Worm (Caenorhabditis elegans) whole organism, L4/young adult: ENCODE data around the gene aptf-1.

Source experiments
- W03F9.2 ChIP-seq: fragments of 150-350 bp; optimal IDR thresholded peaks from 2 replicates; lab custom pipeline; 2014; ENCODE audit warnings: missing biosample characterization, missing genetic modification characterization
- dao-5 ChIP-seq: sonication (generic microtip); optimal IDR thresholded peaks from 2 replicates; lab custom pipeline; 2016; ENCODE audit warnings: missing genotype, missing genetic modification characterization, moderate library complexity, missing compliant biosample characterization
- him-1 ChIP-seq: sonication (generic microtip); optimal IDR thresholded peaks from 2 replicates; lab custom pipeline; 2016; ENCODE audit warnings: missing genotype, missing genetic modification reagents, missing genetic modification characterization, missing compliant biosample characterization

DNA sequence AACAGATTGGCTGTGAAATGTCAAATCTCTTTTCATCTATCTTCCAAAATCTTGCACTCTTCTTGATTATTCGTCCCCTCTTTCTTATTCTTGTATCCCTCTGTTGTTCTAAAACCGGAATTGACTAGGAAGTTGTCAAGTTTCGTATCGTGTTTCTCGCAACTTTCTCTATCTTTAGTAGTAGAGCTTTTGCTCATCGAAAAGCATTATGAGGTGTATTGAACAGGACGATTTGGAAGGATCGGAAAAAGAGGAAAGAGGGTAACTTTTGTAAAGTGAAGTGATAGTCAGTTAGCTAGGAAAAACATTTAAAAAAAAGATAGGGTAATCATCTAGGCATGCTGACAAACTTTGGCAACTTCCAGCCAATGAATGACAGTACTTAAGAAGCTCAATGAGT lies 41.7 kb downstream of the aptf-1 start:
- TF ChIP-seq dao-5 (tag; lab: Kevin White, UChicago) (no peak), him-1 (no peak), W03F9.2 (tag; lab: Kevin White, UChicago) (no peak)
